Worm (Caenorhabditis elegans): ENCODE data around the gene C18A11.3.

C18A11.3 gene

DNA sequence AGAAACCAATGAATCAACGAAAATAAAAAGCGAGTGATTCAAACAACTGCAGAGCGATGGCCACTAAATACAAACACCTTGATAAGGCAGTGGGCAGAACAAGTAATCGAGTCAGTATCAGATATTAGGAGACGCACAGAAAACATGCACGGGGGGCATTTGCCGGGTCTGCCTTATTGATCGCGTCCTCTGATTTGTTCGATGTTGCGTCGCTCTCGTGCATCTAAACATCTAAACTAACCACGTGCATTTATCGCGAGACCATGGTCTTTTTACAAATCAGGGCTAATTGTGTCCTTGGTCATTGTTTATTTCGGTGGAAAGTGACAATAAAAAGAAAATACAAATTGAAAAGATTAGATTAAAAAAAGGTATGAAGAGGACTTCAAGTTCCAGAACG is 23.0 kb downstream of the C18A11.3 start, which contains the start of gene K07E3.4 (continued):
- no peak for TF ChIP-seq fkh-2 (tag; optimal IDR thresholded peaks at IDR 0.05)
- no peak for TF ChIP-seq nhr-67 (tag; optimal IDR thresholded peaks at IDR 0.05)
- no peak for TF ChIP-seq fkh-10 (GFP tag; optimal IDR thresholded peaks at IDR 0.05)
- peak; percentile 85 for TF ChIP-seq elt-1 (tag; optimal IDR thresholded peaks at IDR 0.05)
- TF ChIP-seq ceh-82 (tag; optimal IDR thresholded peaks at IDR 0.05) = no peak
- TF ChIP-seq nhr-23 (tag; optimal IDR thresholded peaks at IDR 0.05) = peak; percentile 67
- peak; percentile 82 for TF ChIP-seq nhr-25 (tag; optimal IDR thresholded peaks at IDR 0.05)
- TF ChIP-seq ZK546.5 (tag; optimal IDR thresholded peaks at IDR 0.05) = no peak
- no peak for TF ChIP-seq egl-5 (tag; optimal IDR thresholded peaks at IDR 0.05)
- no peak for TF ChIP-seq nhr-77 (tag; optimal IDR thresholded peaks at IDR 0.05)

DNA sequence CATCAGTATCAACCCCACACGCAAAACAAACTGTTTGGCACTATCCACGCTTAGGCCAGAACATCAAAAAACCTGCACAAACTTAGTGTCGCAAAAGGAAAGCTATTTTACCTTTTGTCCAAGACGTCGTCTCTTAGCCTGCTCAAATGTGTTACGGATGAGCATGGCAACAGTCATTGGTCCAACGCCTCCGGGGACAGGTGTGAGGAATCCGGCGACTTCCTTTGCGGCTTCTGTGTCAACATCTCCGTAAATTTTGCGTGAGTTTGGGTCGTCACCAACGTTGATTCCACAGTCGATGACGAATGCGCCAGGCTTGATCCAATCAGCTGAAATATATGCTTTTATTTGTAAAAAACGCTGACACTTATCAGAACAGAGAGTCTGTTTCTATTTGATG is 23.7 kb downstream of the C18A11.3 start:
- TF ChIP-seq nhr-28 (tag; optimal IDR thresholded peaks at IDR 0.05) (no peak), sea-2 (GFP tag; optimal IDR thresholded peaks at IDR 0.05) (no peak), nhr-12 (tag; optimal IDR thresholded peaks at IDR 0.05) (no peak), nhr-77 (tag; optimal IDR thresholded peaks at IDR 0.05) (no peak), ZK546.5 (tag; optimal IDR thresholded peaks at IDR 0.05) (no peak), R02D3.7 (tag; optimal IDR thresholded peaks at IDR 0.05) (no peak), fos-1 (tag; optimal IDR thresholded peaks at IDR 0.05) (no peak), ceh-16 (tag; optimal IDR thresholded peaks at IDR 0.05) (no peak)

DNA sequence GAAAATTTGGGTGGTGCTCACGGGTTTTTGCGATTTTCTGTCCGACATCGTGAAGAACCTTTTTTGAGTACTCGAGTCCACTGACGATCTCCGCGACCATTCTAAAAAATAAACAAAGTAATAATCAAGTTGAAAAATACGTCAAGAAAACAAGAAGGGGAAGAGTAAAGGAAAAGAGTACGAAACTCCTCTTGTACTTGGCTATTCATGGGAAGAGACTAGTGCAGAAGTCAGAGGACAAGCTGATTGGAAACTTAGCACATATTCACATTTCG is 25.5 kb downstream of the C18A11.3 start, which contains the start of gene dao-3:
TSS of gene dao-3 (minus strand) at position 101 of the 275 bp plus-strand sequence.
- TF ChIP-seq nhr-11 (tag; optimal IDR thresholded peaks at IDR 0.05) = no peak
- TF ChIP-seq nhr-43 (tag; optimal IDR thresholded peaks at IDR 0.05; ENCODE audit: poor library complexity, severe bottlenecking) = no peak
- no peak for TF ChIP-seq daf-12 (tag; optimal IDR thresholded peaks at IDR 0.05)
- TF ChIP-seq lsy-12 (tag; optimal IDR thresholded peaks at IDR 0.05) = no peak
- no peak for TF ChIP-seq nhr-23 (tag; optimal IDR thresholded peaks at IDR 0.05)
- no peak for TF ChIP-seq egl-5 (tag; optimal IDR thresholded peaks at IDR 0.05)
- no peak for TF ChIP-seq nhr-67 (tag; optimal IDR thresholded peaks at IDR 0.05)

DNA sequence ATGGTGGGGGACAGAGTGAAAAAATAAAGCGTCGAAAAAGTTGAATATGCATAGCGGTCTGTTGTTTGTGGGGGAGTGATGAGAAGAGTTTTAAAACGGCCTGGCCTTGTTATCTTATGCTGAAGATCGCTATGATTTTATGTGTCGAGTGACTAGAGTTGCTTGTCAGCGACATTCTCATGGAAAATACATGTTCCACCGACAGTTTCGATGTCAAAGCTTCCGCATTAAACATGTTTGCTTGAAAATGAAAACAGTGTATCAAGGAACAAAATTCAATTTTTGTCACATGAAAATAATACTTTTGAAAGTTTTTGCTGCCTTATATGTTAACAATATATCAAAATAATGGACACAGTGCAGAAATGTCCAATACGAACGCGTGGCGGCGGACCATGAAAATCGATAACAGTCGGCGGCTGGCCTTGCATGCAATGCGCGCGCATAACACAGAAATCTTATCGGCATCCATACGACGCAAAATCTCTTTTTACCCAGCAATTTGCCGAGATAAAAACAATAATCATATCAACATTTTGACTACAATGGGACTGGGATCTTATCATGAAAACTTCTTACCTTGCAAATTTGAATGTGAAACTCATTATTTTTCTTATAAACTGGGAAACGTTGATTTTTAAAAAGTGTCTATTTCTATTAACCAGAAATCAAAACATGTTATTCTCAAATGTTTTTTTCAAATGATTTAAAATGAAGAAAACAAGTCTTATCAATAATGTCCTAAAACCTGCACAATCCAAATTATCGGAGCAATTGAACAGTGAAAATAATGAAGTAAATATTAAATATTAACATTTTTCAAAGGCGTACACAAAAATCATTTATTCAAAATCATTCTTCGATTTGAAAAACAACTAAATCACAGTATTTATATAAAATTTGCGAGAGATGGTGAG is 26.1 kb downstream of the C18A11.3 start:
- TF ChIP-seq hmg-11 (tag; optimal IDR thresholded peaks at IDR 0.05) (no peak), unc-39 (tag; optimal IDR thresholded peaks at IDR 0.05) (no peak), jun-1 (tag; optimal IDR thresholded peaks at IDR 0.05) (no peak), ceh-28 (tag; optimal IDR thresholded peaks at IDR 0.05) (peak; percentile 63), fos-1 (tag; optimal IDR thresholded peaks at IDR 0.05) (peak; percentile 3), fkh-2 (tag; optimal IDR thresholded peaks at IDR 0.05) (no peak), nhr-11 (tag; optimal IDR thresholded peaks at IDR 0.05) (no peak)

DNA sequence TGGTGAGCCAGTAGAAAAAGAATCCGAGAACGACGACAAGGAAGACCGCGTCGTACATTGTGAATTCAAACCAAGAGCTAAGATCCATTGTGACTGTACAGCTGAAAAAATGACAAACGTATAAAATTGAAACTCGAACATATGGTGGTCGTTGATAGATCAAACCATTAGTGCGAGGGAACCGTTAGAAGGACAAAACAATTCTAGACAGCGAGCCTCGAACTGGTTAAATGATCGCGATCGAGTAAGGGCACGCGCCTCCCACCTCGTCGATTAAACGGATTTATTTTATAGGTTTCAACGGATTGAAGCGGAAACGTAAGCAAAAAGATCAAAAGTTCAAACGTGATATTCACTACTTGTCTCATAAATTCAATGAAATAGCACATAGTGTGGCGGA is 27.6 kb downstream of the C18A11.3 start, which contains the start of gene vem-1:
TSS of gene vem-1 (minus strand) at position 101 of the 400 bp plus-strand sequence.
- TF ChIP-seq unc-62 (GFP tag; optimal IDR thresholded peaks at IDR 0.05) = no peak
- no peak for TF ChIP-seq mdl-1 (tag; optimal IDR thresholded peaks at IDR 0.05)
- no peak for TF ChIP-seq nhr-12 (tag; optimal IDR thresholded peaks at IDR 0.05)
- no peak for TF ChIP-seq ztf-11 (tag; optimal IDR thresholded peaks at IDR 0.05)
- TF ChIP-seq egl-27 (tag; optimal IDR thresholded peaks at IDR 0.05) = no peak
- no peak for TF ChIP-seq ceh-9 (tag; optimal IDR thresholded peaks at IDR 0.05)
- TF ChIP-seq elt-2 (tag; optimal IDR thresholded peaks at IDR 0.05) = no peak

DNA sequence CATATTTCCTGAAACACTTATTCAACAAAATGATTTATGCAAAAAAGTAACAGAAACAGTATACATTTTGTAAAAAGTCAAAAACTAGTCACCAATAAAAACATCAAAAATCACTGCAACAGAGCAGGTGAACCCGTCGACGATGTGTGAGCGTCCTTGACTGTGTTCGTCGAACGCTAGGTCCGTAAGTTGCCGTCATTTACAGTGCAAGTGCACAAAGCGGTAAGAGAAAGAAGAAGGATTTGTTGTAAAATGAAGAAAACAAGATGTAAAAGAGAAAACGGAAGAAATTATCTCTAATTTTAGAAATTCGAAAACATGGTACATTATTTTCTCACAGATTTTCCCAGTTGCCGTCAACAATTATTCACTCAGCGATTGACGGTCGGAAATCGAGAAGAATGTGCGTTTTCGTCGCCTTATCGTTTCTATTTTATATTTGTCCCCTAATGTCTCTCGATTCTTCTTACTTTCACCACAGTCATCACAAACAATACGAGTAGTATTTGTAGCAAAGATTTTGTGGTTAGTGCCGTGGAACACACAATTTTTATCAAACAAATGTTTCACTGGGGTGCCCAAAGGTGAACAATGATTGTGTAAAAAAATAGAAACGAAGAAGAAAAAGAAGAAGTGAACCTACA is 28.5 kb downstream of the C18A11.3 start:
- TF ChIP-seq skn-1 (tag; optimal IDR thresholded peaks at IDR 0.05) = no peak
- TF ChIP-seq fkh-2 (tag; optimal IDR thresholded peaks at IDR 0.05) = no peak
- TF ChIP-seq nhr-76 (tag; optimal IDR thresholded peaks at IDR 0.05) = no peak
- TF ChIP-seq elt-2 (tag; optimal IDR thresholded peaks at IDR 0.05) = peak; percentile 82
- peak; percentile 73 for TF ChIP-seq nhr-25 (tag; optimal IDR thresholded peaks at IDR 0.05)
- TF ChIP-seq nhr-11 (tag; optimal IDR thresholded peaks at IDR 0.05) = no peak
- peak; percentile 11 for TF ChIP-seq jun-1 (tag; optimal IDR thresholded peaks at IDR 0.05)
- TF ChIP-seq ama-1 (optimal IDR thresholded peaks at IDR 0.05) = no peak
- peak; percentile 47 for TF ChIP-seq pha-4 (tag; optimal IDR thresholded peaks at IDR 0.05)
- no peak for TF ChIP-seq unc-39 (tag; optimal IDR thresholded peaks at IDR 0.05)
- no peak for TF ChIP-seq nhr-67 (tag; optimal IDR thresholded peaks at IDR 0.05)
- peak; percentile 63 for TF ChIP-seq pqm-1 (tag; optimal IDR thresholded peaks at IDR 0.05)
- no peak for TF ChIP-seq ceh-9 (tag; optimal IDR thresholded peaks at IDR 0.05)
- no peak for TF ChIP-seq mdl-1 (tag; optimal IDR thresholded peaks at IDR 0.05)
- peak; percentile 7 for TF ChIP-seq hmg-11 (tag; optimal IDR thresholded peaks at IDR 0.05)
- TF ChIP-seq sea-2 (GFP tag; optimal IDR thresholded peaks at IDR 0.05) = no peak
- no peak for TF ChIP-seq egl-5 (tag; optimal IDR thresholded peaks at IDR 0.05)
- no peak for TF ChIP-seq aly-2 (tag; optimal IDR thresholded peaks at IDR 0.05)
- TF ChIP-seq tbx-2 (tag; optimal IDR thresholded peaks at IDR 0.05) = no peak
- TF ChIP-seq nhr-43 (tag; optimal IDR thresholded peaks at IDR 0.05; ENCODE audit: poor library complexity, severe bottlenecking) = peak; percentile 52

Measured in whole organism, L3 larva.